Fruit fly (Drosophila melanogaster) whole organism, embryonic: ENCODE results near the gene CG14153.

Experiments used
- Antp ChIP-seq: fragments of 200-800 bp; sonication (Bioruptor generic); optimal IDR thresholded peaks from 3 replicates; lab custom pipeline; 2016; ENCODE audit warnings: missing biosample characterization, missing genetic modification characterization
- Atf6 ChIP-seq: fragments of 200-800 bp; sonication (Bioruptor generic); IDR thresholded peaks from 2 replicates; pipeline ENCODE4 v1.3.6; 2022; ENCODE audit warnings: missing biosample characterization, missing genetic modification characterization
- C15 ChIP-seq: fragments of 200-800 bp; sonication (Bioruptor generic); IDR thresholded peaks from 3 replicates; pipeline ENCODE4 v1.3.6; 2022; ENCODE audit warnings: missing biosample characterization, missing genetic modification characterization
- CG11093 ChIP-seq: fragments of 200-800 bp; sonication (Bioruptor generic); IDR thresholded peaks from 3 replicates; pipeline ENCODE4 v1.3.6; 2022; ENCODE audit warnings: missing biosample characterization, missing genetic modification characterization
- CG12659 ChIP-seq: fragments of 200-800 bp; sonication (Bioruptor generic); optimal IDR thresholded peaks from 3 replicates; lab custom pipeline; 2017; ENCODE audit warnings: mild to moderate bottlenecking, missing biosample characterization, missing genetic modification reagents, missing genetic modification characterization
- CG12942 ChIP-seq: fragments of 200-800 bp; sonication (Bioruptor generic); optimal IDR thresholded peaks from 3 replicates; lab custom pipeline; 2016; ENCODE audit warnings: missing biosample characterization, missing genetic modification characterization
- CG13624 ChIP-seq: fragments of 200-800 bp; sonication (Bioruptor generic); optimal IDR thresholded peaks from 2 replicates; lab custom pipeline; 2016; ENCODE audit warnings: missing biosample characterization, missing genetic modification characterization
- CG14667 ChIP-seq: fragments of 200-800 bp; sonication (Bioruptor generic); IDR thresholded peaks from 2 replicates; pipeline ENCODE4 v1.3.6; 2022; ENCODE audit warnings: missing biosample characterization, missing genetic modification characterization
- CG15011 ChIP-seq: fragments of 200-800 bp; sonication (Bioruptor generic); optimal IDR thresholded peaks from 3 replicates; lab custom pipeline; 2018; ENCODE audit warnings: missing biosample characterization, mild to moderate bottlenecking, missing genetic modification characterization
- CG15269 ChIP-seq: fragments of 200-800 bp; sonication (Bioruptor generic); optimal IDR thresholded peaks from 2 replicates; lab custom pipeline; 2018; ENCODE audit warnings: missing biosample characterization, mild to moderate bottlenecking, missing genetic modification characterization, moderate library complexity
- CG15479 ChIP-seq: fragments of 200-800 bp; sonication (Bioruptor generic); optimal IDR thresholded peaks from 3 replicates; lab custom pipeline; 2019; ENCODE audit warnings: missing biosample characterization, mild to moderate bottlenecking, missing genetic modification characterization, moderate library complexity
- CG15514 ChIP-seq: fragments of 200-800 bp; sonication (Bioruptor generic); optimal IDR thresholded peaks from 3 replicates; lab custom pipeline; 2017; ENCODE audit warnings: missing biosample characterization, missing genetic modification characterization, mild to moderate bottlenecking, moderate library complexity, missing genetic modification reagents
- CG17328 ChIP-seq: fragments of 200-800 bp; sonication (Bioruptor generic); IDR thresholded peaks from 2 replicates; pipeline ENCODE4 v1.3.6; 2022; ENCODE audit warnings: missing biosample characterization, missing genetic modification characterization
- CG31224 ChIP-seq: fragments of 200-800 bp; sonication (Bioruptor generic); IDR thresholded peaks from 2 replicates; pipeline ENCODE4 v1.3.6; 2022; ENCODE audit warnings: missing biosample characterization, missing genetic modification characterization
- CG32772 ChIP-seq: fragments of 200-800 bp; sonication (Bioruptor generic); IDR thresholded peaks from 2 replicates; pipeline ENCODE4 v1.3.6; 2022; ENCODE audit warnings: missing biosample characterization, missing genetic modification characterization
- CG3407 ChIP-seq: fragments of 200-800 bp; sonication (Bioruptor generic); optimal IDR thresholded peaks from 2 replicates; lab custom pipeline; 2018; ENCODE audit warnings: missing biosample characterization, mild to moderate bottlenecking, missing genetic modification characterization
- CG4707 ChIP-seq: fragments of 200-800 bp; sonication (Bioruptor generic); optimal IDR thresholded peaks from 2 replicates; lab custom pipeline; 2018; ENCODE audit warnings: missing biosample characterization, mild to moderate bottlenecking, missing genetic modification characterization, moderate library complexity
- CG6175 ChIP-seq: fragments of 200-800 bp; sonication (Bioruptor generic); IDR thresholded peaks from 3 replicates; pipeline ENCODE4 v1.3.6; 2022; ENCODE audit warnings: missing biosample characterization, missing genetic modification characterization
- CG7786 ChIP-seq: fragments of 200-800 bp; sonication (Bioruptor generic); optimal IDR thresholded peaks from 2 replicates; lab custom pipeline; 2016; ENCODE audit warnings: missing biosample characterization, missing genetic modification characterization
- CG8944 ChIP-seq: fragments of 200-800 bp; sonication (Bioruptor generic); optimal IDR thresholded peaks from 3 replicates; lab custom pipeline; 2016; ENCODE audit warnings: missing biosample characterization, missing genetic modification characterization
- CG9797 ChIP-seq: fragments of 200-800 bp; sonication (Bioruptor generic); optimal IDR thresholded peaks from 3 replicates; lab custom pipeline; 2018; ENCODE audit warnings: missing biosample characterization, mild to moderate bottlenecking, missing genetic modification characterization
- CkIIα-i1 ChIP-seq: fragments of 200-800 bp; sonication (Bioruptor generic); IDR thresholded peaks from 2 replicates; pipeline ENCODE4 v1.3.6; 2022; ENCODE audit warnings: missing biosample characterization, missing genetic modification characterization
- Ets65A ChIP-seq: fragments of 200-800 bp; sonication (Bioruptor generic); peaks from one replicate; lab custom pipeline; 2016; ENCODE audit warnings: missing biosample characterization, missing genetic modification characterization
- HLH4C ChIP-seq: fragments of 200-800 bp; sonication (Bioruptor generic); IDR thresholded peaks from 3 replicates; pipeline ENCODE4 v1.3.6; 2022; ENCODE audit warnings: missing biosample characterization, missing genetic modification characterization; ENCODE audit not compliant: partially characterized antibody
- HmgD ChIP-seq: fragments of 200-800 bp; sonication (Bioruptor generic); optimal IDR thresholded peaks from 3 replicates; lab custom pipeline; 2016; ENCODE audit warnings: missing biosample characterization, missing genetic modification characterization
- Hr78 ChIP-seq, 2 experiments: fragments of 200-800 bp in 1 of 2; fragments of >200 bp in 1 of 2; sonication (Bioruptor generic) in 1 of 2; optimal IDR thresholded peaks; 2 replicates each; lab custom pipeline; 2017 to 2019; ENCODE audit warnings: missing biosample characterization in 2 of 2, missing genetic modification characterization in 2 of 2, mild to moderate bottlenecking in 1 of 2, moderate library complexity in 1 of 2
- Jarid2 ChIP-seq: fragments of 200-800 bp; sonication (Bioruptor generic); optimal IDR thresholded peaks from 3 replicates; lab custom pipeline; 2017; ENCODE audit warnings: mild to moderate bottlenecking, missing biosample characterization, missing genetic modification reagents, missing genetic modification characterization
- Kr ChIP-seq: fragments of 200-800 bp; sonication (Bioruptor generic); optimal IDR thresholded peaks from 2 replicates; lab custom pipeline; 2017; ENCODE audit warnings: missing biosample characterization, mild to moderate bottlenecking, missing genetic modification characterization
- Max ChIP-seq: fragments of 200-800 bp; sonication (Bioruptor generic); optimal IDR thresholded peaks from 2 replicates; lab custom pipeline; 2016; ENCODE audit warnings: missing biosample characterization, mild to moderate bottlenecking, missing genetic modification characterization
- Myb ChIP-seq: fragments of 200-800 bp; sonication (Bioruptor generic); optimal IDR thresholded peaks from 2 replicates; lab custom pipeline; 2016; ENCODE audit warnings: missing biosample characterization, missing genetic modification characterization
- NfI ChIP-seq: fragments of 200-800 bp; sonication (Bioruptor generic); optimal IDR thresholded peaks from 3 replicates; lab custom pipeline; 2018; ENCODE audit warnings: missing biosample characterization, mild to moderate bottlenecking, missing genetic modification characterization, moderate library complexity
- Pdp1 ChIP-seq, 2 experiments: fragments of 200-800 bp; sonication (Bioruptor generic); optimal IDR thresholded peaks; 3 replicates each; lab custom pipeline; 2016; ENCODE audit warnings: missing biosample characterization in 2 of 2, missing genetic modification characterization in 2 of 2, mild to moderate bottlenecking in 1 of 2, moderate library complexity in 1 of 2
- Sin3A ChIP-seq: fragments of >200 bp; optimal IDR thresholded peaks from 2 replicates; lab custom pipeline; 2018
- btn ChIP-seq: fragments of 200-800 bp; sonication (Bioruptor generic); optimal IDR thresholded peaks from 2 replicates; lab custom pipeline; 2016; ENCODE audit warnings: missing biosample characterization, missing genetic modification characterization
- cwo ChIP-seq: fragments of 200-800 bp; sonication (Bioruptor generic); optimal IDR thresholded peaks from 3 replicates; lab custom pipeline; 2017; ENCODE audit warnings: missing biosample characterization, missing genetic modification characterization, mild to moderate bottlenecking, moderate library complexity, missing genetic modification reagents
- dati ChIP-seq: fragments of 200-800 bp; sonication (Bioruptor generic); IDR thresholded peaks from 2 replicates; pipeline ENCODE4 v1.3.6; 2022; ENCODE audit warnings: missing biosample characterization, missing genetic modification characterization
- dmrt99B ChIP-seq: fragments of 200-800 bp; sonication (Bioruptor generic); optimal IDR thresholded peaks from 2 replicates; lab custom pipeline; 2018; ENCODE audit warnings: missing biosample characterization, mild to moderate bottlenecking, missing genetic modification characterization, moderate library complexity
- ftz-f1 ChIP-seq: fragments of 200-800 bp; sonication (Bioruptor generic); optimal IDR thresholded peaks from 2 replicates; lab custom pipeline; 2016; ENCODE audit warnings: missing biosample characterization, missing genetic modification characterization
- insv ChIP-seq, 2 experiments: fragments of 200-800 bp; sonication (Bioruptor generic); optimal IDR thresholded peaks; 3 replicates each; lab custom pipeline; 2016 to 2018; ENCODE audit warnings: missing biosample characterization in 2 of 2, missing genetic modification characterization in 2 of 2
- jigr1 ChIP-seq: fragments of 200-800 bp; sonication (Bioruptor generic); IDR thresholded peaks from 3 replicates; pipeline ENCODE4 v1.3.6; 2022; ENCODE audit warnings: missing biosample characterization, missing genetic modification characterization
- jumu ChIP-seq: fragments of 200-800 bp; sonication (Bioruptor generic); optimal IDR thresholded peaks from 3 replicates; lab custom pipeline; 2016; ENCODE audit warnings: missing biosample characterization, missing genetic modification characterization
- pan ChIP-seq, 4 experiments: fragments of >200 bp in 3 of 4; fragments of 200-800 bp in 1 of 4; sonication (Bioruptor generic) in 1 of 4; optimal IDR thresholded peaks in 3 of 4; IDR thresholded peaks in 1 of 4; 2 replicates each; pipeline versions ENCODE4 v1.3.6 to Lab custom; 2017 to 2022; ENCODE audit warnings: missing biosample characterization in 2 of 4, missing genetic modification characterization in 2 of 4, mixed read lengths in 1 of 4
- pnt ChIP-seq: fragments of 200-800 bp; sonication (Bioruptor generic); optimal IDR thresholded peaks from 3 replicates; lab custom pipeline; 2016; ENCODE audit warnings: missing biosample characterization, missing genetic modification characterization
- sim ChIP-seq: fragments of 200-800 bp; sonication (Bioruptor generic); IDR thresholded peaks from 2 replicates; pipeline ENCODE4 v1.3.6; 2022; ENCODE audit warnings: missing biosample characterization, missing genetic modification characterization
- slou ChIP-seq: fragments of 200-800 bp; sonication (Bioruptor generic); optimal IDR thresholded peaks from 3 replicates; lab custom pipeline; 2016; ENCODE audit warnings: missing biosample characterization, missing genetic modification characterization
- sob ChIP-seq: fragments of 200-800 bp; sonication (Bioruptor generic); IDR thresholded peaks from 2 replicates; pipeline ENCODE4 v1.3.6; 2022; ENCODE audit warnings: missing biosample characterization, missing genetic modification characterization
- stc ChIP-seq: fragments of 200-800 bp; sonication (Bioruptor generic); IDR thresholded peaks from 2 replicates; pipeline ENCODE4 v1.3.6; 2022; ENCODE audit warnings: missing biosample characterization, missing genetic modification characterization
- vnd ChIP-seq: fragments of 200-800 bp; sonication (Bioruptor generic); IDR thresholded peaks from 3 replicates; pipeline ENCODE4 v1.3.6; 2022; ENCODE audit warnings: missing biosample characterization, missing genetic modification characterization; ENCODE audit not compliant: partially characterized antibody
- yki ChIP-seq: fragments of >200 bp; optimal IDR thresholded peaks from 3 replicates; lab custom pipeline; 2018
- zen ChIP-seq: fragments of 200-800 bp; sonication (Bioruptor generic); optimal IDR thresholded peaks from 3 replicates; lab custom pipeline; 2018; ENCODE audit warnings: missing biosample characterization, mild to moderate bottlenecking, missing genetic modification characterization, moderate library complexity

CG14153 gene

DNA sequence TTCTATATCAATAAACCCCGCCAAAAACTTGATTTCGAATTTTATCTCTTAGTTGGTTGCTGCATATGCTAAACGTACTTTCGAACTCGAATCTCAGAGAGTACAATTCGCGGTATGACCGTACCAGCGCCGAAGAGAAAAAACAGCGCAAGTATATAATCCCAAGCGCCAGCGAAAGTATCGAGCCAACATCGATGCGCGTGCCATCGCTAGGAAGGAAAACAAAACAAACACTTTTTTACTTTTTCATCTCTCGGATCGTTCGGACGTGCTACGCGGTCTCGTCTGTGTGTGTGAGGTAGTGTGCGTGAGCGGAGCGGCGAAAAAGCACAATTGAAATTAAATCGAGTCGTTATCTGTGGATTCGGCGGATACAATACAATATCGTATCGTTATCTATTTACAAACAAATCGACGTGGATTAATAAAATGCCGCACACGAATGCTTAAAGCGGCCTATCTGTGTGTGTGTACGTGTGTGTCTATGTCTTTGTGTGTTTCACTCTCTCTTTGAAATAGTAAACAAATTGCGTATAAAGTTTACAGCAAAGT is 21.3 kb downstream of the CG14153 start, which contains the start of gene simj (continued):
- no peak for TF ChIP-seq Hr78 (GFP tag; optimal IDR thresholded peaks at IDR 0.05; lab: Kevin White, UChicago)
- no peak for TF ChIP-seq C15 (GFP tag; lab: Robert Waterston, UW)
- no peak for TF ChIP-seq CkIIα-i1
- TF ChIP-seq CG11093 (GFP tag; lab: Robert Waterston, UW) = no peak
- no peak for TF ChIP-seq CG32772 (GFP tag; lab: Robert Waterston, UW)
- no peak for TF ChIP-seq dati (GFP tag; lab: Robert Waterston, UW)
- peak; percentile 57 for TF ChIP-seq NfI
- peak; percentile 34 for TF ChIP-seq dmrt99B
- peak; percentile 75 for TF ChIP-seq CG13624 (GFP tag; lab: Kevin White, UChicago)
- TF ChIP-seq CG31224 (GFP tag; lab: Robert Waterston, UW) = no peak
- no peak for TF ChIP-seq CG15011 (GFP tag; lab: Kevin White, UChicago)
- no peak for TF ChIP-seq CG3407 (GFP tag; lab: Kevin White, UChicago)
- TF ChIP-seq CG15269 (tag; lab: Kevin White, UChicago) = peak; percentile 47
- TF ChIP-seq pnt = no peak
- TF ChIP-seq Ets65A (GFP tag; lab: Kevin White, UChicago) = no peak
- TF ChIP-seq btn (GFP tag; lab: Kevin White, UChicago) = no peak
- no peak for TF ChIP-seq Kr (GFP tag; lab: Kevin White, UChicago)
- TF ChIP-seq Max (GFP tag; lab: Kevin White, UChicago) = peak; percentile 36
- TF ChIP-seq vnd = peak; percentile 64
- peak; percentile 50 for TF ChIP-seq Myb (GFP tag; lab: Kevin White, UChicago)
- peak; percentile 87 for TF ChIP-seq CG15514
- TF ChIP-seq slou (GFP tag; lab: Kevin White, UChicago) = no peak
- peak; percentile 39 for TF ChIP-seq CG8944 (GFP tag; lab: Kevin White, UChicago)
- peak; percentile 46 for TF ChIP-seq jumu (GFP tag; lab: Kevin White, UChicago)
- peak; percentile 15 for TF ChIP-seq zen (tag; lab: Kevin White, UChicago)
- TF ChIP-seq CG15479 (GFP tag; lab: Kevin White, UChicago) = no peak
- TF ChIP-seq sim (GFP tag; lab: Robert Waterston, UW) = peak; percentile 36; the same call in 1 of the 2 replicates
- peak; percentile 94 for TF ChIP-seq CG9797 (GFP tag; lab: Kevin White, UChicago)
- peak in 1 of 2 experiments; percentile 60 for TF ChIP-seq insv (GFP tag; optimal IDR thresholded peaks at IDR 0.05; lab: Kevin White, UChicago)
- peak; percentile 48 for TF ChIP-seq CG7786
- TF ChIP-seq Pdp1 (GFP tag; optimal IDR thresholded peaks at IDR 0.05; lab: Kevin White, UChicago) = peak; percentile 38 to 55
- TF ChIP-seq CG14667 (GFP tag; lab: Robert Waterston, UW) = no peak
- TF ChIP-seq cwo = no peak
- peak; percentile 88 for TF ChIP-seq Jarid2 (GFP tag; lab: Kevin White, UChicago)
- TF ChIP-seq CG12942 = no peak
- peak; percentile 63 for TF ChIP-seq CG4707
- no peak; the same call in 2 of the 3 replicates for TF ChIP-seq CG6175 (GFP tag; lab: Robert Waterston, UW)
- TF ChIP-seq Sin3A (lab: Kevin White, UChicago) = peak; percentile 10
- no peak for TF ChIP-seq jigr1 (GFP tag; lab: Robert Waterston, UW)
- TF ChIP-seq stc (GFP tag; lab: Robert Waterston, UW) = no peak; the same call in 1 of the 2 replicates
- peak; percentile 69 for TF ChIP-seq Atf6
- peak; percentile 86 for TF ChIP-seq CG12659 (GFP tag; lab: Kevin White, UChicago)
- TF ChIP-seq sob (GFP tag; lab: Robert Waterston, UW) = peak; percentile 77
- peak; percentile 14 for TF ChIP-seq ftz-f1
- peak; percentile 72; the same call in 2 of the 3 replicates for TF ChIP-seq HLH4C
- TF ChIP-seq pan (optimal IDR thresholded peaks at IDR 0.05; lab: Kevin White, UChicago) = no peak
- TF ChIP-seq pan (GFP tag; optimal IDR thresholded peaks at IDR 0.05 in 1 of 2, IDR thresholded peaks at IDR 0.05 in 1 of 2) = peak in 1 of 2 experiments; percentile 27
- TF ChIP-seq Antp (GFP tag; lab: Kevin White, UChicago) = no peak
- TF ChIP-seq CG17328 (GFP tag; lab: Robert Waterston, UW) = peak; percentile 38
- TF ChIP-seq yki (lab: Kevin White, UChicago) = no peak
- peak; percentile 59 for TF ChIP-seq HmgD (GFP tag; lab: Kevin White, UChicago)
